Worm (Caenorhabditis elegans): ENCODE measurements around the gene cpsf-4.

Gene cpsf-4

DNA sequence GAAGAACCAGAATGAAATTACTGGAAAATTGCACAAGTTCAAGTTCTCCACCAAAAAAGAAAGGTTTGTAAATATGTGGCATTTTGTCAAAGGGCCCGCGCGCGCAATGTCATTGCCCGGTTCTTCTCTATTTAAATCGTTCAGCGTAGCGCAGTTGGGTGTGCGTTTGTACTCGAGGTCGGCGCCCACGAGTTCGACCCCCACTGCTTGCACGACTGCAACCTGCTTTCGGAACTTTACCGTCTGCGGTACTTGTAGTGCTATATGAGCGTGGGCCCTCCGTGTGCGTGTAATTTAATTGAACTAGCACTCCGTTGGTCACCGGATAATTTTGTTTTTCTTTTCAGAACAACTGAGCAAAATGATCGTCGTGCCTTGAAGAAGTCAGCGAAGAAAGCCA, 6.7 kb downstream of the cpsf-4 start (continued):
- no peak for TF ChIP-seq C04F5.9 (tag; optimal IDR thresholded peaks at IDR 0.05)
- TF ChIP-seq Y116A8C.19 (tag; optimal IDR thresholded peaks at IDR 0.05; ENCODE audit: borderline replicate concordance) = no peak
- no peak for TF ChIP-seq sptf-1 (tag; optimal IDR thresholded peaks at IDR 0.05)
- TF ChIP-seq ces-1 (GFP tag; optimal IDR thresholded peaks at IDR 0.05) = no peak
- TF ChIP-seq unc-62 (GFP tag; optimal IDR thresholded peaks at IDR 0.05) = no peak
- 0 out of 2 replicates have a peak, but pooled peaks have one; percentile 21 for TF ChIP-seq grh-1 (GFP tag; IDR thresholded peaks at IDR 0.05)
- peak in 4 of 6 experiments; percentile 41 to 59 (median 48) for TF ChIP-seq elt-3 (tag; optimal IDR thresholded peaks at IDR 0.05)
- TF ChIP-seq nhr-47 (tag; optimal IDR thresholded peaks at IDR 0.05) = peak; percentile 78
- no peak for TF ChIP-seq egl-13 (tag; optimal IDR thresholded peaks at IDR 0.05)
- TF ChIP-seq nhr-84 (tag; optimal IDR thresholded peaks at IDR 0.05) = no peak
- peak; percentile 38 for TF ChIP-seq nhr-76 (tag; optimal IDR thresholded peaks at IDR 0.05)
- peak; percentile 34 for TF ChIP-seq lir-3 (tag; optimal IDR thresholded peaks at IDR 0.05; ENCODE audit: poor library complexity)
- peak; percentile 55 for TF ChIP-seq tbx-2 (tag; optimal IDR thresholded peaks at IDR 0.05)
- peak; percentile 32 for TF ChIP-seq lin-15B (tag; optimal IDR thresholded peaks at IDR 0.05)
- TF ChIP-seq nhr-19 (GFP tag; conservative IDR thresholded peaks at IDR 0.05) = peak; percentile 69
- no peak for TF ChIP-seq ceh-90 (tag; optimal IDR thresholded peaks at IDR 0.05)
- TF ChIP-seq skn-1 (tag; optimal IDR thresholded peaks at IDR 0.05) = peak; percentile 52
- TF ChIP-seq hlh-4 (tag; optimal IDR thresholded peaks at IDR 0.05) = no peak
- TF ChIP-seq tlp-1 (tag; optimal IDR thresholded peaks at IDR 0.05) = no peak
- no peak for TF ChIP-seq fos-1 (tag; optimal IDR thresholded peaks at IDR 0.05)
- no peak for TF ChIP-seq hlh-17 (GFP tag; optimal IDR thresholded peaks at IDR 0.05; ENCODE audit: borderline replicate concordance)
- TF ChIP-seq snpc-4 (tag; optimal IDR thresholded peaks at IDR 0.05) = no peak
- peak; percentile 65 for TF ChIP-seq dsc-1 (tag; optimal IDR thresholded peaks at IDR 0.05)
- TF ChIP-seq zip-4 (GFP tag; optimal IDR thresholded peaks at IDR 0.05) = no peak
- no peak for TF ChIP-seq unc-30 (tag; optimal IDR thresholded peaks at IDR 0.05)
- TF ChIP-seq aly-2 (tag; optimal IDR thresholded peaks at IDR 0.05) = no peak
- no peak for TF ChIP-seq nhr-11 (tag; optimal IDR thresholded peaks at IDR 0.05)
- TF ChIP-seq nhr-20 (tag; optimal IDR thresholded peaks at IDR 0.05) = peak; percentile 78
- peak; percentile 73 for TF ChIP-seq C16A3.4 (tag; optimal IDR thresholded peaks at IDR 0.05)
- peak; percentile 60 for TF ChIP-seq lin-13 (GFP tag; optimal IDR thresholded peaks at IDR 0.05)
- 0 out of 2 replicates have a peak, but pooled peaks have one; percentile 32 for TF ChIP-seq unc-98 (GFP tag; IDR thresholded peaks at IDR 0.05)
- no peak for TF ChIP-seq mab-9 (GFP tag; IDR thresholded peaks at IDR 0.05)
- TF ChIP-seq rnt-1 (tag; optimal IDR thresholded peaks at IDR 0.05) = peak; percentile 86
- TF ChIP-seq ceh-63 (GFP tag; optimal IDR thresholded peaks at IDR 0.05) = no peak
- peak; percentile 28 for TF ChIP-seq unc-86 (tag; optimal IDR thresholded peaks at IDR 0.05)
- TF ChIP-seq jun-1 (tag; optimal IDR thresholded peaks at IDR 0.05) = no peak
- no peak for TF ChIP-seq pqm-1 (tag; optimal IDR thresholded peaks at IDR 0.05)
- TF ChIP-seq ama-1 (optimal IDR thresholded peaks at IDR 0.05) = no peak
- TF ChIP-seq efl-3 (GFP tag; optimal IDR thresholded peaks at IDR 0.05) = no peak
- no peak for TF ChIP-seq fkh-4 (tag; optimal IDR thresholded peaks at IDR 0.05; ENCODE audit: borderline replicate concordance)
- no peak for TF ChIP-seq blmp-1 (tag; optimal IDR thresholded peaks at IDR 0.05)

DNA sequence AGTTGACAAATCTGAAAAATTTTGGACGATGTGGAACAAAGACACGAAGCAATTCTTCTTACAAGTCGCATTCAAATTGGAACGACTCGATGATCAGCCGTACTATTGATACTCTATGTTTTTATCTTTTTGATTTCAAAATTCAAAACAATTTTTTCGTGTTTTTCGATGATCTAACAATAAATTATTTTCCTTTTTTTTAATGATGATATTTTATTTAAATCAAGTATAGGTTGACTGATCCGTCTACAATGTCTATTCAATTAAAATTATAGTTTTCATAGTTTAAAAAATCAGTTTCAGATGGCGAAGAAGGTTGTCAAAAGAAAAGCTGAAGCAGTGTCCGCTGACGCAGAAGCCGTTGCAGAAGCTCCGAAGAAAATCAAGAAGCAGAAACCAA, 8.1 kb downstream of the cpsf-4 start, which contains the start of gene rbm-34:
TSS of gene rbm-34 (plus strand) at position 301 of the 400 bp plus-strand sequence.
- no peak for TF ChIP-seq efl-1 (optimal IDR thresholded peaks at IDR 0.05)
- TF ChIP-seq efl-1 (GFP tag; optimal IDR thresholded peaks at IDR 0.05 in 1 of 2) = no peak
- no peak for TF ChIP-seq lin-14 (GFP tag; optimal IDR thresholded peaks at IDR 0.05)
- no peak for TF ChIP-seq nhr-77 (tag; optimal IDR thresholded peaks at IDR 0.05)
- no peak for TF ChIP-seq hlh-17 (GFP tag; optimal IDR thresholded peaks at IDR 0.05; ENCODE audit: borderline replicate concordance)
